Worm (Caenorhabditis elegans): ENCODE results near the gene fbxa-196.

- TF ChIP-seq pha-4 (tag; optimal IDR thresholded peaks at IDR 0.05): no peak
- no peak for TF ChIP-seq nhr-28 (tag; optimal IDR thresholded peaks at IDR 0.05)
- TF ChIP-seq ces-1 (GFP tag; optimal IDR thresholded peaks at IDR 0.05): no peak
- no peak for TF ChIP-seq unc-62 (GFP tag; optimal IDR thresholded peaks at IDR 0.05)
- no peak for TF ChIP-seq elt-1 (tag; optimal IDR thresholded peaks at IDR 0.05; ENCODE audit: borderline replicate concordance, insufficient read depth)
- no peak for TF ChIP-seq snpc-4 (tag; optimal IDR thresholded peaks at IDR 0.05)
- TF ChIP-seq elt-3 (tag; optimal IDR thresholded peaks at IDR 0.05): no peak
- TF ChIP-seq nhr-237 (tag; optimal IDR thresholded peaks at IDR 0.05): no peak
- no peak for TF ChIP-seq ceh-83 (GFP tag; optimal IDR thresholded peaks at IDR 0.05)
Observed at ce11 chrV:6436332-6436731, 12.1 kb upstream of the fbxa-196 start, which contains the start of gene hpo-19.
